Fruit fly (Drosophila melanogaster) whole organism, embryonic: ENCODE data around the gene CG18577.

Experiments
- ATbp ChIP-seq: fragments of 200-800 bp; sonication (Bioruptor generic); optimal IDR thresholded peaks from 2 replicates; lab custom pipeline; 2017; ENCODE audit warnings: missing biosample characterization, mild to moderate bottlenecking, missing genetic modification characterization, missing genetic modification reagents
- Asciz ChIP-seq: fragments of 200-800 bp; sonication (Bioruptor generic); optimal IDR thresholded peaks from 2 replicates; lab custom pipeline; 2017; ENCODE audit warnings: missing biosample characterization, mild to moderate bottlenecking, missing genetic modification characterization, missing genetic modification reagents
- CG10543 ChIP-seq: fragments of 200-800 bp; sonication (Bioruptor generic); optimal IDR thresholded peaks from 3 replicates; lab custom pipeline; 2017; ENCODE audit warnings: missing biosample characterization, mild to moderate bottlenecking, missing genetic modification characterization, moderate library complexity
- CG10565 ChIP-seq: fragments of 200-800 bp; sonication (Bioruptor generic); optimal IDR thresholded peaks from 3 replicates; lab custom pipeline; 2016; ENCODE audit warnings: missing biosample characterization, mild to moderate bottlenecking, missing genetic modification characterization
- CG11247 ChIP-seq: fragments of 200-800 bp; sonication (Bioruptor generic); IDR thresholded peaks from 2 replicates; pipeline ENCODE4 v1.3.6; 2022; ENCODE audit warnings: missing biosample characterization, missing genetic modification characterization
- CG11560 ChIP-seq: fragments of 200-800 bp; sonication (Bioruptor generic); IDR thresholded peaks from 3 replicates; pipeline ENCODE4 v1.3.6; 2022; ENCODE audit warnings: missing biosample characterization, missing genetic modification characterization
- CG12942 ChIP-seq: fragments of 200-800 bp; sonication (Bioruptor generic); optimal IDR thresholded peaks from 3 replicates; lab custom pipeline; 2016; ENCODE audit warnings: missing biosample characterization, missing genetic modification characterization
- CG13287 ChIP-seq: fragments of 200-800 bp; sonication (Bioruptor generic); IDR thresholded peaks from 2 replicates; pipeline ENCODE4 v1.3.6; 2022; ENCODE audit warnings: missing biosample characterization, missing genetic modification characterization; ENCODE audit not compliant: partially characterized antibody
- CG14965 ChIP-seq: fragments of 200-800 bp; sonication (Bioruptor generic); optimal IDR thresholded peaks from 2 replicates; lab custom pipeline; 2016; ENCODE audit warnings: missing biosample characterization, missing genetic modification characterization, borderline replicate concordance
- CG15479 ChIP-seq: fragments of 200-800 bp; sonication (Bioruptor generic); optimal IDR thresholded peaks from 3 replicates; lab custom pipeline; 2019; ENCODE audit warnings: missing biosample characterization, mild to moderate bottlenecking, missing genetic modification characterization, moderate library complexity
- CG17385 ChIP-seq: fragments of 200-800 bp; sonication (Bioruptor generic); optimal IDR thresholded peaks from 3 replicates; lab custom pipeline; 2018; ENCODE audit warnings: missing biosample characterization, mild to moderate bottlenecking, missing genetic modification characterization
- CG17829 ChIP-seq: fragments of 200-800 bp; optimal IDR thresholded peaks from 2 replicates; lab custom pipeline; 2019; ENCODE audit warnings: missing biosample characterization, mild to moderate bottlenecking, missing genetic modification characterization, moderate library complexity
- CG18599 ChIP-seq: fragments of 200-800 bp; sonication (Bioruptor generic); optimal IDR thresholded peaks from 3 replicates; lab custom pipeline; 2017; ENCODE audit warnings: missing biosample characterization, missing genetic modification characterization, mild to moderate bottlenecking, moderate library complexity, missing genetic modification reagents
- CG2712 ChIP-seq: fragments of 200-800 bp; optimal IDR thresholded peaks from 3 replicates; lab custom pipeline; 2019; ENCODE audit warnings: missing biosample characterization, mild to moderate bottlenecking, missing genetic modification characterization, moderate library complexity
- CG32532 ChIP-seq: fragments of 200-800 bp; sonication (Bioruptor generic); IDR thresholded peaks from 2 replicates; pipeline ENCODE4 v1.3.6; 2022; ENCODE audit warnings: missing biosample characterization, missing genetic modification characterization
- CG4730 ChIP-seq: fragments of 200-800 bp; sonication (Bioruptor generic); IDR thresholded peaks from 2 replicates; pipeline ENCODE4 v1.3.6; 2022; ENCODE audit warnings: missing biosample characterization, missing genetic modification characterization
- CG7271 ChIP-seq: fragments of 200-800 bp; sonication (Bioruptor generic); optimal IDR thresholded peaks from 2 replicates; lab custom pipeline; 2018; ENCODE audit warnings: missing biosample characterization, mild to moderate bottlenecking, missing genetic modification characterization, moderate library complexity
- CG7357 ChIP-seq: fragments of 200-800 bp; sonication (Bioruptor generic); IDR thresholded peaks from 3 replicates; pipeline ENCODE4 v1.3.6; 2022; ENCODE audit warnings: missing biosample characterization, missing genetic modification characterization
- CG8290 ChIP-seq, 3 experiments: fragments of 200-800 bp; sonication (Bioruptor generic); optimal IDR thresholded peaks; 2 replicates each; lab custom pipeline; 2016 to 2019; ENCODE audit warnings: missing biosample characterization in 3 of 3, missing genetic modification characterization in 3 of 3, mild to moderate bottlenecking in 2 of 3, moderate library complexity in 1 of 3
- CG8924 ChIP-seq: fragments of 200-800 bp; optimal IDR thresholded peaks from 3 replicates; lab custom pipeline; 2019; ENCODE audit warnings: missing biosample characterization, mild to moderate bottlenecking, missing genetic modification characterization, moderate library complexity
- CkIIα-i1 ChIP-seq: fragments of 200-800 bp; sonication (Bioruptor generic); IDR thresholded peaks from 2 replicates; pipeline ENCODE4 v1.3.6; 2022; ENCODE audit warnings: missing biosample characterization, missing genetic modification characterization
- D19B ChIP-seq: fragments of 200-800 bp; sonication (Bioruptor generic); optimal IDR thresholded peaks from 2 replicates; lab custom pipeline; 2017; ENCODE audit warnings: missing biosample characterization, mild to moderate bottlenecking, missing genetic modification characterization
- Deaf1 ChIP-seq: fragments of 200-800 bp; optimal IDR thresholded peaks from 3 replicates; lab custom pipeline; 2019; ENCODE audit warnings: missing biosample characterization, mild to moderate bottlenecking, missing genetic modification characterization, moderate library complexity
- Dfd ChIP-seq, 2 experiments: fragments of >200 bp; optimal IDR thresholded peaks; 2 replicates each; lab custom pipeline; 2017; ENCODE audit warnings: missing biosample characterization in 2 of 2, missing genetic modification characterization in 2 of 2
- Ets65A ChIP-seq: fragments of 200-800 bp; sonication (Bioruptor generic); peaks from one replicate; lab custom pipeline; 2016; ENCODE audit warnings: missing biosample characterization, missing genetic modification characterization
- HmgZ ChIP-seq: fragments of 200-800 bp; sonication (Bioruptor generic); optimal IDR thresholded peaks from 2 replicates; lab custom pipeline; 2018; ENCODE audit warnings: missing biosample characterization, mild to moderate bottlenecking, missing genetic modification characterization
- Hr39 ChIP-seq: fragments of >200 bp; optimal IDR thresholded peaks from 2 replicates; lab custom pipeline; 2017
- NK7.1 ChIP-seq: fragments of 200-800 bp; sonication (Bioruptor generic); optimal IDR thresholded peaks from 3 replicates; lab custom pipeline; 2016; ENCODE audit warnings: missing biosample characterization, missing genetic modification characterization
- Nf-YB ChIP-seq: fragments of 200-800 bp; sonication (Bioruptor generic); optimal IDR thresholded peaks from 3 replicates; lab custom pipeline; 2019; ENCODE audit warnings: missing biosample characterization, mild to moderate bottlenecking, missing genetic modification characterization, moderate library complexity
- Rx ChIP-seq: fragments of 200-800 bp; sonication (Bioruptor generic); IDR thresholded peaks from 2 replicates; pipeline ENCODE4 v1.3.6; 2022; ENCODE audit warnings: missing biosample characterization, missing genetic modification characterization
- Sox100B ChIP-seq: fragments of 200-800 bp; sonication (Bioruptor generic); optimal IDR thresholded peaks from 3 replicates; lab custom pipeline; 2018; ENCODE audit warnings: missing biosample characterization, mild to moderate bottlenecking, missing genetic modification characterization
- Tbp ChIP-seq: fragments of >200 bp; optimal IDR thresholded peaks from 2 replicates; lab custom pipeline; 2018; ENCODE audit warnings: missing biosample characterization, missing genetic modification characterization
- Trl ChIP-seq, 3 experiments: fragments of >200 bp in 2 of 3; fragments of 200-800 bp in 1 of 3; sonication (Bioruptor generic) in 1 of 3; optimal IDR thresholded peaks; 2 replicates in 1 of 3; 3 replicates in 2 of 3; lab custom pipeline; 2016 to 2017; ENCODE audit warnings: missing biosample characterization in 1 of 3, missing genetic modification characterization in 1 of 3
- Xbp1 ChIP-seq: fragments of 200-800 bp; sonication (Bioruptor generic); optimal IDR thresholded peaks from 3 replicates; lab custom pipeline; 2016; ENCODE audit warnings: missing biosample characterization, mild to moderate bottlenecking, missing genetic modification characterization
- ab ChIP-seq: fragments of 200-800 bp; sonication (Bioruptor generic); optimal IDR thresholded peaks from 2 replicates; lab custom pipeline; 2016; ENCODE audit warnings: missing biosample characterization, missing genetic modification characterization
- br ChIP-seq: fragments of >200 bp; optimal IDR thresholded peaks from 2 replicates; lab custom pipeline; 2017
- bsh ChIP-seq, 2 experiments: fragments of 200-800 bp; sonication (Bioruptor generic); optimal IDR thresholded peaks; 2 replicates each; lab custom pipeline; 2017 to 2018; ENCODE audit warnings: mild to moderate bottlenecking in 2 of 2, missing biosample characterization in 2 of 2, missing genetic modification characterization in 2 of 2, moderate library complexity in 1 of 2
- chm ChIP-seq: fragments of 200-800 bp; sonication (Bioruptor generic); IDR thresholded peaks from 2 replicates; pipeline ENCODE4 v1.3.6; 2022; ENCODE audit warnings: missing biosample characterization, missing genetic modification characterization
- disco-r ChIP-seq: fragments of 200-800 bp; sonication (Bioruptor generic); optimal IDR thresholded peaks from 2 replicates; lab custom pipeline; 2016; ENCODE audit warnings: missing biosample characterization, missing genetic modification characterization
- dysf ChIP-seq: fragments of 200-800 bp; sonication (Bioruptor generic); IDR thresholded peaks from 3 replicates; pipeline ENCODE4 v1.3.6; 2022; ENCODE audit warnings: missing biosample characterization, missing genetic modification characterization
- ken ChIP-seq: fragments of 200-800 bp; sonication (Bioruptor generic); IDR thresholded peaks from 3 replicates; pipeline ENCODE4 v1.3.6; 2022; ENCODE audit warnings: missing biosample characterization, missing genetic modification characterization
- maf-S ChIP-seq: fragments of 200-800 bp; sonication (Bioruptor generic); optimal IDR thresholded peaks from 2 replicates; lab custom pipeline; 2016; ENCODE audit warnings: missing biosample characterization, missing genetic modification characterization
- nom ChIP-seq: fragments of 200-800 bp; sonication (Bioruptor generic); optimal IDR thresholded peaks from 2 replicates; lab custom pipeline; 2017; ENCODE audit warnings: missing biosample characterization, missing genetic modification characterization, mild to moderate bottlenecking, moderate library complexity, missing genetic modification reagents
- stc ChIP-seq: fragments of 200-800 bp; sonication (Bioruptor generic); IDR thresholded peaks from 2 replicates; pipeline ENCODE4 v1.3.6; 2022; ENCODE audit warnings: missing biosample characterization, missing genetic modification characterization
- tgo ChIP-seq: fragments of 200-800 bp; sonication (Bioruptor generic); IDR thresholded peaks from 3 replicates; pipeline ENCODE4 v1.3.6; 2022; ENCODE audit warnings: missing biosample characterization, missing genetic modification characterization
- wek ChIP-seq: fragments of 200-800 bp; sonication (Bioruptor generic); optimal IDR thresholded peaks from 3 replicates; lab custom pipeline; 2018; ENCODE audit warnings: missing biosample characterization, mild to moderate bottlenecking, missing genetic modification characterization, moderate library complexity
- zfh1 ChIP-seq: fragments of 200-800 bp; sonication (Bioruptor generic); IDR thresholded peaks from 3 replicates; pipeline ENCODE4 v1.3.6; 2022; ENCODE audit warnings: missing biosample characterization, missing genetic modification characterization

CG18577 gene

DNA sequence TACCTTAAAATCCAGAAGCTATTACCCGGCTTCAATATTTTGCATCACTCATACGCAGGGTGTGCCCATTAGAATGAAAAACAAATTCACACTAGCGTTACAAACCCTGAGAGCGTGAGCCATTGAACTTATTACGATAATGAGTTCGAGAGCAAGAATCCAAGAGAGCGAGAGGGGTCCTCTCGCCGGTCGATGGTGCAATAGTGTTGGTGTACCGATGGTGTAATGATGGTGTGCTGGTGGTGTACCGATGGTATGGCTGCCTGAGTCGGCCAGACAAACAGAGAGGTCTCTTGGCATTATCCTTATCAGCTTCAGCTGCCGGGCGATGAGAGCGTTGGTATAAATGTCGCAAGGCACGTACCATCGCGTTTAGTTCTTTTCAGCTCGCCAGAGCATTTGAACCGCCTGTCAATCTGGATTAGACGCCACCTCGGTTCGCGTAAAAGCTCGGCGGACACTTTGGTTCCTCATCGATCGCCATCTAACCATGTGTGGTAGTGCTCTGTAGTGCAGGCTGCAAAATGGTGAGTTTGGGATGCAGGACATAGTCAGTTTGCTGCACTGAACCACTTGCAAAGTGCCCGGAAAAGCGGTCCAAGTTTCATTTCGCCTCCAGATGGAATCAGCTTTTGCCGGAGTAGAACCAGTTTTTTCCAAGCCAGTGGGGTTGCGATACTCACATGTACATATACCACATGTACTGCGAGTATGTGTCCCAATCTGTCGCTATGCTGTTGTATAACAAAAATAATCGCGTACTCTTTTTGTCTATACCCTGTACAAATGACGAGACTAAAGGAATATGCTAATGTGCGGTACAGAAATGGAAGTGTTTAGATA is 4.4 kb downstream of the CG18577 start (continued):
- TF ChIP-seq CG11560 (tag; lab: Robert Waterston, UW) (no peak), wek (GFP tag; lab: Kevin White, UChicago) (peak; percentile 9), CG17385 (GFP tag; lab: Kevin White, UChicago) (peak; percentile 41), stc (GFP tag; lab: Robert Waterston, UW) (0 out of 2 replicates have a peak, but pooled peaks have one; percentile 16), CG17829 (tag; lab: Kevin White, UChicago) (peak; percentile 14), CG11247 (GFP tag; lab: Robert Waterston, UW) (0 out of 2 replicates have a peak, but pooled peaks have one; percentile 23), HmgZ (tag; lab: Kevin White, UChicago) (peak; percentile 48), CG10543 (GFP tag; lab: Kevin White, UChicago) (peak; percentile 30), Sox100B (GFP tag; lab: Kevin White, UChicago) (peak; percentile 30), Trl (optimal IDR thresholded peaks at IDR 0.05; lab: Kevin White, UChicago) (peak; percentile 41 to 84), Trl (GFP tag; optimal IDR thresholded peaks at IDR 0.05; lab: Kevin White, UChicago) (no peak), nom (peak; percentile 1), ATbp (peak; percentile 46)

DNA sequence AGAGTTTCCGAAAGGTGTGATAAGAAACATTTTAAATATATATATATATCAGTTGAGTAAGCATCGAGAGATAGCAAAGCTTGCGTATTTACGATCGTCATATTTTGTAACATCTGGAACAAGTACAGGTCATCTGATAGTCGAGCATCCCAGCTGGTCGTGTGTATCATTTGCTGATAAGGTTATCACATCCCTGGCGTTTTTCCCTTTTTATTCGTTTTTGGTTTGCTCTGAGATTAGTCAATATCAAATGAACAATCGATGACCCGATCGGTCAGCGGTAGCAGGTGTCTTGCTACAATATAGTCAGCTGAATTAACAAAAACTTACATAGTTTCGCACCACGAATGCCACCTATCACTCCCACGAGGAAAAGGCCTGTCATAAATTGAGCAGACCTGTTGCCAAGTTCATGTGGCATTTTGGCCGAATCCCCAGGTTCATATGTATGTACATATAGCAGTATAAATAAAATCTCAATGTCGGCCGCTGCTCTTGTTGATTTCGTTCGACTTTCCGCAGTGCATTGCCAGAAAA is 5.1 kb downstream of the CG18577 start:
- TF ChIP-seq tgo: peak; percentile 61; the same call in 2 of the 3 replicates
- TF ChIP-seq CG7357: peak; percentile 40; the same call in 1 of the 3 replicates
- TF ChIP-seq br (lab: Kevin White, UChicago): no peak
- TF ChIP-seq CG13287 (GFP tag; lab: Robert Waterston, UW): no peak
- peak; percentile 73 for TF ChIP-seq dysf (GFP tag; lab: Robert Waterston, UW)
- TF ChIP-seq CG7271 (tag; lab: Kevin White, UChicago): no peak
- no peak for TF ChIP-seq ATbp
- peak; percentile 58 for TF ChIP-seq CG8924 (tag; lab: Kevin White, UChicago)
- TF ChIP-seq Rx (GFP tag; lab: Robert Waterston, UW): no peak
- TF ChIP-seq Xbp1: peak; percentile 63
- peak in 1 of 2 experiments; percentile 44 for TF ChIP-seq bsh (GFP tag; optimal IDR thresholded peaks at IDR 0.05; lab: Kevin White, UChicago)
- TF ChIP-seq Ets65A (GFP tag; lab: Kevin White, UChicago): no peak
- TF ChIP-seq CG2712 (tag; lab: Kevin White, UChicago): peak; percentile 51
- no peak for TF ChIP-seq CG14965 (GFP tag; lab: Kevin White, UChicago)
- no peak for TF ChIP-seq maf-S (GFP tag; lab: Kevin White, UChicago)
- TF ChIP-seq chm (GFP tag; lab: Robert Waterston, UW): no peak
- TF ChIP-seq ken (GFP tag; lab: Robert Waterston, UW): no peak
- no peak for TF ChIP-seq CG15479 (GFP tag; lab: Kevin White, UChicago)
- no peak for TF ChIP-seq CkIIα-i1 (GFP tag; lab: Robert Waterston, UW)
- no peak for TF ChIP-seq CG8290 (GFP tag; optimal IDR thresholded peaks at IDR 0.05; lab: Kevin White, UChicago)
- no peak for TF ChIP-seq CG8290 (tag; optimal IDR thresholded peaks at IDR 0.05; lab: Kevin White, UChicago)
- TF ChIP-seq Asciz: peak; percentile 32
- TF ChIP-seq CG4730: no peak
- no peak for TF ChIP-seq Nf-YB (GFP tag; lab: Kevin White, UChicago)
- no peak for TF ChIP-seq Dfd (GFP tag; optimal IDR thresholded peaks at IDR 0.05; lab: Kevin White, UChicago)
- TF ChIP-seq CG18599: peak; percentile 82
- TF ChIP-seq CG10565 (GFP tag; lab: Kevin White, UChicago): no peak
- peak; percentile 68 for TF ChIP-seq CG32532 (GFP tag; lab: Robert Waterston, UW)
- no peak for TF ChIP-seq disco-r (GFP tag; lab: Kevin White, UChicago)
- TF ChIP-seq D19B (GFP tag; lab: Kevin White, UChicago): peak; percentile 100
- peak; percentile 38 for TF ChIP-seq CG12942 (GFP tag; lab: Kevin White, UChicago)
- no peak for TF ChIP-seq Hr39 (lab: Kevin White, UChicago)
- TF ChIP-seq Tbp (GFP tag; lab: Kevin White, UChicago): no peak
- peak; percentile 26 for TF ChIP-seq Deaf1 (tag; lab: Kevin White, UChicago)
- TF ChIP-seq NK7.1 (GFP tag; lab: Kevin White, UChicago): peak; percentile 13
- no peak for TF ChIP-seq ab (GFP tag; lab: Kevin White, UChicago)
- TF ChIP-seq zfh1 (GFP tag; lab: Robert Waterston, UW): peak; percentile 58; the same call in 1 of the 3 replicates
